Fruit fly (Drosophila melanogaster): Measurements from ENCODE around the gene Usp12-46.

The Usp12-46 gene

DNA sequence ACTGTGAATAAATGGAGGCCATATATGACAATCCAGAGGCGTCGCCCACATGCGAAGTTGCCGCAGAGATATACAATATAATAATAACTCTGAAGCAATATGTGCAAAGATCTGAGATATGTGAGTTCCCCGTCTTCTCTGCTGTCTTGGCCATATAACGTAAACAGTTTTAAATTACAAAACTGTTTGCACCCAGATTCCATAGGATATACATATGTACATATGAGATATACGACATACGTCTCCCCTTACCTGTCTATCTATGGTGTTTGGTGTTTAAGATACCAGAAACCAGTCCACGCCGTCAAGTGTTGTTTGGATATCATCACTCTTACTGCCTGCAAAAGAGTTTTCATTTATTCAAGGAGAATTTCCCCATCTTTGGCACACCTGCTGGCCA is 5.6 kb downstream of the Usp12-46 start:
- peak; percentile 59; the same call in 1 of the 3 replicates for TF ChIP-seq CG4496 (GFP tag; IDR thresholded peaks at IDR 0.05)
- peak; percentile 39; the same call in 1 of the 3 replicates for TF ChIP-seq fd96Ca (GFP tag; IDR thresholded peaks at IDR 0.05)
- no peak for TF ChIP-seq Ets98B (GFP tag; IDR thresholded peaks at IDR 0.05)
- peak; percentile 29; the same call in 1 of the 2 replicates for TF ChIP-seq CG32121 (GFP tag; IDR thresholded peaks at IDR 0.05)

- no peak for TF ChIP-seq CG32121 (GFP tag; IDR thresholded peaks at IDR 0.05)
- no peak for TF ChIP-seq CG14655 (GFP tag; optimal IDR thresholded peaks at IDR 0.05)
- no peak for TF ChIP-seq Snoo (tag; optimal IDR thresholded peaks at IDR 0.05)
- TF ChIP-seq CG12605 (GFP tag; IDR thresholded peaks at IDR 0.05), result no peak
- TF ChIP-seq CG10348 (GFP tag; IDR thresholded peaks at IDR 0.05), result no peak
- TF ChIP-seq CG34367 (tag; optimal IDR thresholded peaks at IDR 0.05), result no peak
- no peak for TF ChIP-seq CG8159 (tag; optimal IDR thresholded peaks at IDR 0.05)
- no peak for TF ChIP-seq Ets98B (GFP tag; IDR thresholded peaks at IDR 0.05)
- no peak for TF ChIP-seq CG15710 (tag; optimal IDR thresholded peaks at IDR 0.05)
- no peak for TF ChIP-seq rn (GFP tag; IDR thresholded peaks at IDR 0.05)
- TF ChIP-seq CG4496 (GFP tag; IDR thresholded peaks at IDR 0.05), result no peak
- TF ChIP-seq EcR (GFP tag; optimal IDR thresholded peaks at IDR 0.05), result no peak
- TF ChIP-seq CG13204 (GFP tag; optimal IDR thresholded peaks at IDR 0.05), result no peak
- TF ChIP-seq CG8301 (tag; optimal IDR thresholded peaks at IDR 0.05), result no peak
- TF ChIP-seq Pif1B (GFP tag; optimal IDR thresholded peaks at IDR 0.05), result no peak
- TF ChIP-seq Pif1A (GFP tag; optimal IDR thresholded peaks at IDR 0.05), result no peak
- TF ChIP-seq fd96Ca (GFP tag; IDR thresholded peaks at IDR 0.05), result no peak
- TF ChIP-seq D1 (tag; optimal IDR thresholded peaks at IDR 0.05), result no peak
- TF ChIP-seq CG17806 (tag; optimal IDR thresholded peaks at IDR 0.05), result no peak
These were observed 6.4 kb downstream of the Usp12-46 start for dm6 chr3R:22757117-22757516.

dm6 chr3R:22760988-22761387 is 10.3 kb downstream of the Usp12-46 start, which contains the start of gene Nepl13:
Gene Nepl13, minus strand, starts transcription at chr3R:22761076.
- TF ChIP-seq CG9948 (tag; optimal IDR thresholded peaks at IDR 0.05), result no peak
- TF ChIP-seq CG14655 (GFP tag; optimal IDR thresholded peaks at IDR 0.05), result no peak
- TF ChIP-seq CG10348 (GFP tag; IDR thresholded peaks at IDR 0.05), result no peak
- TF ChIP-seq CG13204 (GFP tag; optimal IDR thresholded peaks at IDR 0.05), result no peak
- no peak for TF ChIP-seq CG12605 (GFP tag; IDR thresholded peaks at IDR 0.05)
- no peak for TF ChIP-seq EcR (GFP tag; optimal IDR thresholded peaks at IDR 0.05)
- TF ChIP-seq CG32121 (GFP tag; IDR thresholded peaks at IDR 0.05), result no peak
- TF ChIP-seq fd96Ca (GFP tag; IDR thresholded peaks at IDR 0.05), result no peak
- no peak for TF ChIP-seq CG15710 (tag; optimal IDR thresholded peaks at IDR 0.05)
- no peak for TF ChIP-seq D1 (tag; optimal IDR thresholded peaks at IDR 0.05)
- no peak for TF ChIP-seq Snoo (tag; optimal IDR thresholded peaks at IDR 0.05)
- no peak for TF ChIP-seq CG8301 (tag; optimal IDR thresholded peaks at IDR 0.05)
- no peak for TF ChIP-seq Ets98B (GFP tag; IDR thresholded peaks at IDR 0.05)
- TF ChIP-seq CG34367 (tag; optimal IDR thresholded peaks at IDR 0.05), result no peak

DNA sequence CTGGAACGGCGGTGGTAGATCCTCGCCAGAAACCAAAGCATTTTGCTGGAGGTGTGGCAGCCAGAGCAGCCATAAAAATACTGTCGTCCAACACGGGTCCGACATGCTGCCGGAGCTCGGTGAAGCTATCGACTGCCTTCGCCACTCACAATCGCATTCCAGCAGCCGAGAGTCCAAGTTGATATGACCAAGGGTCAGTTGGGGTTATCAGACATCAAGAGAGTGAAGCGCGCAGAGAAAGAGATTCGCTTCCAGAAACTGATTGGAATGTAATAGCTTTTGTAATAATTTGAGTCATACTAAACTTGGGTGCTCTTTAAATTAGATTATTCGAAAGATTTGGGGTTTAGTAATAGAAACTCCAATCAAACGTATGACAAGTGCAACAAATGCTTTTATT is 12.9 kb downstream of the Usp12-46 start, which contains the start of gene Nepl14:
Gene Nepl14, minus strand, starts transcription at position 125 of the 400 bp plus-strand sequence.
- TF ChIP-seq CG32121 (GFP tag; IDR thresholded peaks at IDR 0.05) (no peak), CG34367 (tag; optimal IDR thresholded peaks at IDR 0.05) (no peak), EcR (GFP tag; optimal IDR thresholded peaks at IDR 0.05) (no peak), CG13204 (GFP tag; optimal IDR thresholded peaks at IDR 0.05) (no peak), rn (GFP tag; IDR thresholded peaks at IDR 0.05) (no peak), CG15710 (tag; optimal IDR thresholded peaks at IDR 0.05) (no peak), fd96Ca (GFP tag; IDR thresholded peaks at IDR 0.05) (no peak), Pif1B (GFP tag; optimal IDR thresholded peaks at IDR 0.05) (no peak), CG14655 (GFP tag; optimal IDR thresholded peaks at IDR 0.05) (no peak), CG8159 (tag; optimal IDR thresholded peaks at IDR 0.05) (no peak), D1 (tag; optimal IDR thresholded peaks at IDR 0.05) (no peak), CG8301 (tag; optimal IDR thresholded peaks at IDR 0.05) (no peak), CG12605 (GFP tag; IDR thresholded peaks at IDR 0.05) (no peak), Pif1A (GFP tag; optimal IDR thresholded peaks at IDR 0.05) (no peak), gl (tag; optimal IDR thresholded peaks at IDR 0.05) (no peak)

DNA sequence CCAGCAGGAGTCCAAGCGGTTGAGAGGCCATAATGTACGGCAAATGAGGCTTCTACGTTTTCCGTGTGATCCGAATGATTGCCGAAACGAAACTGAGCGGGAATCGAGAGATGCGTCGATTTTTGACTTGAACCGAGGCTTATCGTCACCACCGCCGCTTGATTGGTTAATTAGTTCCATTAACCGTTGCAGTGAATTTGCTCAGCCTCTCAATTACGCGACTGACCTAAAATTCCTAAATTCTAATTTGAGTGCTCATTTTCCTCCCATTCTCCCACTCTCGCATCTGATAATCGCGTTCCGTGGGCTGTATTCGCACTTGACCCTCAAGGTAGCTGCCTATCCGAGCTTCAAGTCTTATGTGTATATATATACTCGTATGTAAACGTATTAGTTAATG is 15.4 kb downstream of the Usp12-46 start, which contains the start of gene Nepl15:
Gene Nepl15, minus strand, starts transcription at position 101 of the 400 bp plus-strand sequence.
- TF ChIP-seq rn (GFP tag; IDR thresholded peaks at IDR 0.05) (no peak), CG9948 (tag; optimal IDR thresholded peaks at IDR 0.05) (no peak), CG8159 (tag; optimal IDR thresholded peaks at IDR 0.05) (no peak), CG17806 (tag; optimal IDR thresholded peaks at IDR 0.05) (no peak)

DNA sequence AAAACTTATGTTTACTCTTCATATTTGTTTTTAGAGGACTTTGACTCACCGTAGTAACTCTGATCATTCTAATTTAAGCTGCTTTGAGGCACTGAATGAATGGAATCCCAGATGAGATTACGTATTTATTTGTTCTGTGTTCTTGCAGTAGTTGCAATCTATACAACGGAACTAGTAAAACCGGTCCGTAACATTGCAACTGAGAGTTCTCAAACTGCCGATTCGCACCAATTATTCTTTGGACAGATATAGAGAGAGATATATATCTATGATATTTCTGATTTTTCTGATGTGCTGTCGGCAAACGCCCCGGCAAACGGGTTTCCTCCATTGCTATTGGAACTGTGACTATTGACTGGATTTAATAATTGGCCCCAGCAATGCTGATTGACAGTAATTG is 16.9 kb downstream of the Usp12-46 start, which contains the start of gene CG13841:
Gene CG13841, minus strand, starts transcription at position 101 of the 400 bp plus-strand sequence.
- TF ChIP-seq CG10348 (GFP tag; IDR thresholded peaks at IDR 0.05) (no peak), CG9948 (tag; optimal IDR thresholded peaks at IDR 0.05) (no peak), CG4496 (GFP tag; IDR thresholded peaks at IDR 0.05) (no peak), CG34367 (tag; optimal IDR thresholded peaks at IDR 0.05) (no peak)

DNA sequence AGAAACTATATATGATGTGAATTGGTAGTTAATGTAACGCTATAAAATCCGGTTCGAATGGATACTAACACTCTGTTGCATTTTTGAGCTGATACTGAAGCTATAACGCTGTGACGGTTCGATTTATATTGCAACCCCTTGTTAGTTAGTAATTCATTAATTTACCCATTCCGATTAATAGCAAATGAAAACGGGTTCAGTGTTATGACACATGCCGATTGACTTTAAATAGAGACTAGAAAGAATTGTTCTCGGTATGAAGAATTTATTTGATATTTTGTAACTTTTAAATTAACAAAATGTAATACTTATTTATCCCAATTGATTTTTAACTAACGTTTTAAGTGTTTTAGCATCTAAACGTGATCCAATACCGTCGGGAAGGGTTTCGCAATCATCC is 17.9 kb downstream of the Usp12-46 start, which contains the start of gene CG43091:
Gene CG43091, minus strand, starts transcription at position 101 of the 400 bp plus-strand sequence.
- TF ChIP-seq D1 (tag; optimal IDR thresholded peaks at IDR 0.05) (no peak), fd96Ca (GFP tag; IDR thresholded peaks at IDR 0.05) (no peak), CG15710 (tag; optimal IDR thresholded peaks at IDR 0.05) (no peak), CG8301 (tag; optimal IDR thresholded peaks at IDR 0.05) (no peak), CG12605 (GFP tag; IDR thresholded peaks at IDR 0.05) (no peak), CG4496 (GFP tag; IDR thresholded peaks at IDR 0.05) (no peak), EcR (GFP tag; optimal IDR thresholded peaks at IDR 0.05) (no peak), Ets98B (GFP tag; IDR thresholded peaks at IDR 0.05) (no peak), gl (tag; optimal IDR thresholded peaks at IDR 0.05) (no peak), CG34367 (tag; optimal IDR thresholded peaks at IDR 0.05) (no peak), Pif1B (GFP tag; optimal IDR thresholded peaks at IDR 0.05) (no peak), Snoo (tag; optimal IDR thresholded peaks at IDR 0.05) (no peak), CG32121 (GFP tag; IDR thresholded peaks at IDR 0.05) (no peak)

Data from whole organism, pupa.